Fruit fly (Drosophila melanogaster) whole organism, embryonic: ENCODE data around the gene Gr98b.
A peak's percentile ranks its signal among the peaks of the same experiment; 100 is the strongest.

ENCODE experiments used
- Atf3 ChIP-seq: fragments of 200-800 bp; sonication (Bioruptor generic); optimal IDR thresholded peaks from 3 replicates; lab custom pipeline; 2016; ENCODE audit warnings: missing biosample characterization, missing genetic modification characterization
- CG10274 ChIP-seq: fragments of 200-800 bp; sonication (Bioruptor generic); optimal IDR thresholded peaks from 3 replicates; lab custom pipeline; 2017; ENCODE audit warnings: missing biosample characterization, mild to moderate bottlenecking, missing genetic modification characterization
- CG10431 ChIP-seq: fragments of 200-800 bp; sonication (Bioruptor generic); optimal IDR thresholded peaks from 3 replicates; lab custom pipeline; 2018; ENCODE audit warnings: missing biosample characterization, mild to moderate bottlenecking, missing genetic modification characterization
- CG1233 ChIP-seq: fragments of 200-800 bp; sonication (Bioruptor generic); optimal IDR thresholded peaks from 4 replicates; lab custom pipeline; 2018; ENCODE audit warnings: missing biosample characterization, mild to moderate bottlenecking, missing genetic modification characterization
- CG12391 ChIP-seq: fragments of 200-800 bp; sonication (Bioruptor generic); optimal IDR thresholded peaks from 3 replicates; lab custom pipeline; 2018; ENCODE audit warnings: missing biosample characterization, mild to moderate bottlenecking, missing genetic modification characterization, moderate library complexity
- CG12942 ChIP-seq: fragments of 200-800 bp; sonication (Bioruptor generic); optimal IDR thresholded peaks from 3 replicates; lab custom pipeline; 2016; ENCODE audit warnings: missing biosample characterization, missing genetic modification characterization
- CG14860 ChIP-seq: fragments of 200-800 bp; sonication (Bioruptor generic); IDR thresholded peaks from 3 replicates; pipeline ENCODE4 v1.3.6; 2022; ENCODE audit warnings: missing biosample characterization, missing genetic modification characterization; ENCODE audit not compliant: partially characterized antibody
- CG15479 ChIP-seq: fragments of 200-800 bp; sonication (Bioruptor generic); optimal IDR thresholded peaks from 3 replicates; lab custom pipeline; 2019; ENCODE audit warnings: missing biosample characterization, mild to moderate bottlenecking, missing genetic modification characterization, moderate library complexity
- CG16863 ChIP-seq: fragments of 200-800 bp; sonication (Bioruptor generic); optimal IDR thresholded peaks from 3 replicates; lab custom pipeline; 2016; ENCODE audit warnings: missing biosample characterization, missing genetic modification characterization
- CG2120 ChIP-seq: fragments of 200-800 bp; sonication (Bioruptor generic); optimal IDR thresholded peaks from 3 replicates; lab custom pipeline; 2016; ENCODE audit warnings: missing biosample characterization, missing genetic modification characterization
- CG2202 ChIP-seq: fragments of 200-800 bp; sonication (Bioruptor generic); optimal IDR thresholded peaks from 2 replicates; lab custom pipeline; 2018; ENCODE audit warnings: missing biosample characterization, mild to moderate bottlenecking, missing genetic modification characterization
- CG2875 ChIP-seq: fragments of 200-800 bp; sonication (Bioruptor generic); optimal IDR thresholded peaks from 2 replicates; lab custom pipeline; 2017; ENCODE audit warnings: missing biosample characterization, mild to moderate bottlenecking, missing genetic modification characterization, missing genetic modification reagents
- CG2889 ChIP-seq: fragments of 200-800 bp; sonication (Bioruptor generic); IDR thresholded peaks from 3 replicates; pipeline ENCODE4 v1.3.6; 2022; ENCODE audit warnings: missing biosample characterization, missing genetic modification characterization
- CG3065 ChIP-seq: fragments of 200-800 bp; sonication (Bioruptor generic); optimal IDR thresholded peaks from 2 replicates; lab custom pipeline; 2016; ENCODE audit warnings: missing biosample characterization, missing genetic modification characterization
- CG8290 ChIP-seq, 3 experiments: fragments of 200-800 bp; sonication (Bioruptor generic); optimal IDR thresholded peaks; 2 replicates each; lab custom pipeline; 2016 to 2019; ENCODE audit warnings: missing biosample characterization in 3 of 3, missing genetic modification characterization in 3 of 3, mild to moderate bottlenecking in 2 of 3, moderate library complexity in 1 of 3
- CG9437 ChIP-seq: fragments of 200-800 bp; sonication (Bioruptor generic); optimal IDR thresholded peaks from 2 replicates; lab custom pipeline; 2018; ENCODE audit warnings: missing biosample characterization, mild to moderate bottlenecking, missing genetic modification characterization
- CG9609 ChIP-seq: fragments of 200-800 bp; sonication (Bioruptor generic); optimal IDR thresholded peaks from 3 replicates; lab custom pipeline; 2016; ENCODE audit warnings: missing biosample characterization, missing genetic modification characterization
- Dek ChIP-seq: fragments of 200-800 bp; sonication (Bioruptor generic); optimal IDR thresholded peaks from 3 replicates; lab custom pipeline; 2019; ENCODE audit warnings: missing biosample characterization, mild to moderate bottlenecking, missing genetic modification characterization, moderate library complexity
- Dp ChIP-seq: fragments of 200-800 bp; sonication (Bioruptor generic); optimal IDR thresholded peaks from 2 replicates; lab custom pipeline; 2018; ENCODE audit warnings: missing biosample characterization, mild to moderate bottlenecking, missing genetic modification characterization, moderate library complexity
- ERR ChIP-seq: fragments of 200-800 bp; sonication (Bioruptor generic); optimal IDR thresholded peaks from 2 replicates; lab custom pipeline; 2016; ENCODE audit warnings: missing biosample characterization, missing genetic modification characterization
- Elba2 ChIP-seq: fragments of 200-800 bp; sonication (Bioruptor generic); optimal IDR thresholded peaks from 3 replicates; lab custom pipeline; 2016; ENCODE audit warnings: missing biosample characterization, missing genetic modification characterization
- Hey ChIP-seq: fragments of 200-800 bp; sonication (Bioruptor generic); optimal IDR thresholded peaks from 3 replicates; lab custom pipeline; 2018; ENCODE audit warnings: missing biosample characterization, mild to moderate bottlenecking, missing genetic modification characterization
- Kr ChIP-seq: fragments of 200-800 bp; sonication (Bioruptor generic); optimal IDR thresholded peaks from 2 replicates; lab custom pipeline; 2017; ENCODE audit warnings: missing biosample characterization, mild to moderate bottlenecking, missing genetic modification characterization
- Oli ChIP-seq: fragments of 200-800 bp; sonication (Bioruptor generic); optimal IDR thresholded peaks from 2 replicates; lab custom pipeline; 2018; ENCODE audit warnings: missing biosample characterization, mild to moderate bottlenecking, missing genetic modification characterization, moderate library complexity
- Ptx1 ChIP-seq: fragments of 200-800 bp; sonication (Bioruptor generic); IDR thresholded peaks from 2 replicates; pipeline ENCODE4 v1.3.6; 2022; ENCODE audit warnings: missing biosample characterization, missing genetic modification characterization
- Usf ChIP-seq: fragments of 200-800 bp; sonication (Bioruptor generic); optimal IDR thresholded peaks from 2 replicates; lab custom pipeline; 2017; ENCODE audit warnings: missing genotype, missing biosample characterization, missing genetic modification characterization
- Xbp1 ChIP-seq: fragments of 200-800 bp; sonication (Bioruptor generic); optimal IDR thresholded peaks from 3 replicates; lab custom pipeline; 2016; ENCODE audit warnings: missing biosample characterization, mild to moderate bottlenecking, missing genetic modification characterization
- ato ChIP-seq: fragments of 200-800 bp; sonication (Bioruptor generic); IDR thresholded peaks from 2 replicates; pipeline ENCODE4 v1.3.6; 2022; ENCODE audit warnings: missing biosample characterization, missing genetic modification characterization; ENCODE audit not compliant: partially characterized antibody
- croc ChIP-seq: fragments of 200-800 bp; sonication (Bioruptor generic); conservative IDR thresholded peaks from 3 replicates; pipeline ENCODE4 v1.3.6; 2022; ENCODE audit warnings: missing biosample characterization, missing genetic modification characterization
- cwo ChIP-seq: fragments of 200-800 bp; sonication (Bioruptor generic); optimal IDR thresholded peaks from 3 replicates; lab custom pipeline; 2017; ENCODE audit warnings: missing biosample characterization, missing genetic modification characterization, mild to moderate bottlenecking, moderate library complexity, missing genetic modification reagents
- dati ChIP-seq: fragments of 200-800 bp; sonication (Bioruptor generic); IDR thresholded peaks from 2 replicates; pipeline ENCODE4 v1.3.6; 2022; ENCODE audit warnings: missing biosample characterization, missing genetic modification characterization
- dmrt99B ChIP-seq: fragments of 200-800 bp; sonication (Bioruptor generic); optimal IDR thresholded peaks from 2 replicates; lab custom pipeline; 2018; ENCODE audit warnings: missing biosample characterization, mild to moderate bottlenecking, missing genetic modification characterization, moderate library complexity
- emc ChIP-seq: fragments of 200-800 bp; sonication (Bioruptor generic); optimal IDR thresholded peaks from 2 replicates; lab custom pipeline; 2016; ENCODE audit warnings: missing biosample characterization, missing genetic modification characterization
- fd3F ChIP-seq: fragments of 200-800 bp; sonication (Bioruptor generic); optimal IDR thresholded peaks from 2 replicates; lab custom pipeline; 2018; ENCODE audit warnings: missing biosample characterization, mild to moderate bottlenecking, missing genetic modification characterization, moderate library complexity
- h ChIP-seq: fragments of >200 bp; optimal IDR thresholded peaks from 2 replicates; lab custom pipeline; 2017
- kah ChIP-seq: fragments of 200-800 bp; sonication (Bioruptor generic); optimal IDR thresholded peaks from 2 replicates; lab custom pipeline; 2018; ENCODE audit warnings: missing biosample characterization, mild to moderate bottlenecking, missing genetic modification characterization
- kay ChIP-seq: fragments of 200-800 bp; sonication (Bioruptor generic); optimal IDR thresholded peaks from 2 replicates; lab custom pipeline; 2016; ENCODE audit warnings: missing biosample characterization, missing genetic modification characterization
- knrl ChIP-seq: fragments of 200-800 bp; sonication (Bioruptor generic); IDR thresholded peaks from 3 replicates; pipeline ENCODE4 v1.3.6; 2022; ENCODE audit warnings: missing biosample characterization, missing genetic modification characterization; ENCODE audit not compliant: partially characterized antibody
- luna ChIP-seq: fragments of 200-800 bp; sonication (Bioruptor generic); optimal IDR thresholded peaks from 2 replicates; lab custom pipeline; 2016; ENCODE audit warnings: missing biosample characterization, missing genetic modification characterization
- org-1 ChIP-seq: fragments of 200-800 bp; sonication (Bioruptor generic); optimal IDR thresholded peaks from 2 replicates; lab custom pipeline; 2017; ENCODE audit warnings: missing biosample characterization, missing genetic modification characterization
- p53 ChIP-seq: fragments of 200-800 bp; sonication (Bioruptor generic); optimal IDR thresholded peaks from 2 replicates; lab custom pipeline; 2016; ENCODE audit warnings: missing biosample characterization, missing genetic modification characterization
- peb ChIP-seq: fragments of 200-800 bp; sonication (Bioruptor generic); IDR thresholded peaks from 2 replicates; pipeline ENCODE4 v1.3.6; 2022; ENCODE audit warnings: missing biosample characterization, missing genetic modification characterization
- pzg ChIP-seq: fragments of 200-800 bp; sonication (Bioruptor generic); optimal IDR thresholded peaks from 3 replicates; lab custom pipeline; 2018; ENCODE audit warnings: missing biosample characterization, mild to moderate bottlenecking, missing genetic modification characterization, moderate library complexity
- repo ChIP-seq: fragments of 200-800 bp; sonication (Bioruptor generic); optimal IDR thresholded peaks from 2 replicates; lab custom pipeline; 2016; ENCODE audit warnings: missing biosample characterization, missing genetic modification characterization
- salm ChIP-seq: fragments of 200-800 bp; sonication (Bioruptor generic); optimal IDR thresholded peaks from 2 replicates; lab custom pipeline; 2018; ENCODE audit warnings: missing biosample characterization, mild to moderate bottlenecking, missing genetic modification characterization
- schlank ChIP-seq: fragments of 200-800 bp; sonication (Bioruptor generic); optimal IDR thresholded peaks from 2 replicates; lab custom pipeline; 2018; ENCODE audit warnings: missing biosample characterization, mild to moderate bottlenecking, missing genetic modification characterization
- sd ChIP-seq: fragments of 200-800 bp; sonication (Bioruptor generic); optimal IDR thresholded peaks from 3 replicates; lab custom pipeline; 2018; ENCODE audit warnings: missing biosample characterization, mild to moderate bottlenecking, missing genetic modification characterization, moderate library complexity
- slou ChIP-seq: fragments of 200-800 bp; sonication (Bioruptor generic); optimal IDR thresholded peaks from 3 replicates; lab custom pipeline; 2016; ENCODE audit warnings: missing biosample characterization, missing genetic modification characterization
- stwl ChIP-seq: fragments of 200-800 bp; sonication (Bioruptor generic); optimal IDR thresholded peaks from 3 replicates; lab custom pipeline; 2018; ENCODE audit warnings: missing biosample characterization, mild to moderate bottlenecking, missing genetic modification characterization, moderate library complexity
- zen ChIP-seq: fragments of 200-800 bp; sonication (Bioruptor generic); optimal IDR thresholded peaks from 3 replicates; lab custom pipeline; 2018; ENCODE audit warnings: missing biosample characterization, mild to moderate bottlenecking, missing genetic modification characterization, moderate library complexity

The Gr98b gene

DNA sequence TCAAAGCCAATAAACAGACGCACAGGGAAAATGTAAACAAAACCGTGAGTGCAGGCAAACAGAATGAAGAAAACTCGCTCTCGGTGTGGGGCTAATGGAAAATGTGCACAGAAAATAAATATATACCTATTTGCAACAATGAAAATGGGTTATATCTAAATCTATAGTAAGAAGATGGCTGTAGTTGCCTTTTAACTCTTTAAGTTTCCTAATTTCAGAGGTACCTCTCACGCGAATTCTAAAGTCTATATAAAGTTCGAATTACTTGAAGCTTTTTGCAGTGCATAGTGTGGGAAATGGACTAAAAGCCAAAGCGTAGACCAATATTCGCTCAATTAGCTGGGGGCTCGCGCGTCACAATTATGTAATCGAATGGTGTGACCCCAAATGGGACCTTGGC lies 12.7 kb downstream of the Gr98b start (continued):
- TF ChIP-seq ato (no peak), emc (GFP tag; lab: Kevin White, UChicago) (peak; percentile 64), ERR (GFP tag; lab: Kevin White, UChicago) (peak; percentile 58), h (lab: Kevin White, UChicago) (no peak), Atf3 (GFP tag; lab: Kevin White, UChicago) (peak; percentile 63), CG12942 (GFP tag; lab: Kevin White, UChicago) (peak; percentile 62), CG2202 (peak; percentile 62), Xbp1 (GFP tag; lab: Kevin White, UChicago) (peak; percentile 83), cwo (peak; percentile 68), sd (tag; lab: Kevin White, UChicago) (no peak), CG2889 (0 out of 3 replicates have a peak, but pooled peaks have one; percentile 47), kay (peak; percentile 35), slou (GFP tag; lab: Kevin White, UChicago) (peak; percentile 11), Kr (GFP tag; lab: Kevin White, UChicago) (no peak), Hey (tag; lab: Kevin White, UChicago) (peak; percentile 19), peb (peak; percentile 69), zen (tag; lab: Kevin White, UChicago) (peak; percentile 66), CG10274 (GFP tag; lab: Kevin White, UChicago) (peak; percentile 52), Dek (tag; lab: Kevin White, UChicago) (peak; percentile 78), luna (GFP tag; lab: Kevin White, UChicago) (no peak), Elba2 (GFP tag; lab: Kevin White, UChicago) (no peak), pzg (no peak), stwl (tag; lab: Kevin White, UChicago) (no peak), CG12391 (peak; percentile 85), Ptx1 (GFP tag; lab: Robert Waterston, UW) (peak; percentile 85), repo (peak; percentile 45), salm (peak; percentile 83), CG2120 (GFP tag; lab: Kevin White, UChicago) (peak; percentile 68), CG9437 (GFP tag; lab: Kevin White, UChicago) (peak; percentile 61), dmrt99B (tag; lab: Kevin White, UChicago) (peak; percentile 92), schlank (tag; lab: Kevin White, UChicago) (no peak), Dp (GFP tag; lab: Kevin White, UChicago) (no peak), CG14860 (GFP tag; lab: Robert Waterston, UW) (no peak), p53 (GFP tag; lab: Kevin White, UChicago) (no peak), CG3065 (GFP tag; lab: Kevin White, UChicago) (no peak), CG15479 (GFP tag; lab: Kevin White, UChicago) (no peak), Oli (tag; lab: Kevin White, UChicago) (peak; percentile 88), croc (GFP tag; lab: Robert Waterston, UW) (peak; percentile 74), fd3F (peak; percentile 72), CG1233 (GFP tag; lab: Kevin White, UChicago) (peak; percentile 69), CG2875 (GFP tag; lab: Kevin White, UChicago) (peak; percentile 73), kah (GFP tag; lab: Kevin White, UChicago) (peak; percentile 72), Usf (peak; percentile 14), dati (peak; percentile 57; the same call in 1 of the 2 replicates), CG16863 (GFP tag; lab: Kevin White, UChicago) (peak; percentile 76), CG10431 (peak; percentile 47), CG9609 (GFP tag; lab: Kevin White, UChicago) (peak; percentile 71), CG8290 (GFP tag; optimal IDR thresholded peaks at IDR 0.05; lab: Kevin White, UChicago) (peak; percentile 15), CG8290 (tag; optimal IDR thresholded peaks at IDR 0.05; lab: Kevin White, UChicago) (no peak), knrl (GFP tag; lab: Robert Waterston, UW) (no peak), org-1 (GFP tag; lab: Kevin White, UChicago) (peak; percentile 73)
